Worm (Caenorhabditis elegans) whole organism, late embryonic: Measurements from ENCODE around the gene ZK632.4.

Source experiments
- C38D4.7 ChIP-seq: fragments of 200-800 bp; sonication (Bioruptor generic); optimal IDR thresholded peaks from 2 replicates; lab custom pipeline; 2018; ENCODE audit warnings: mild to moderate bottlenecking, missing genetic modification characterization, moderate library complexity, missing compliant biosample characterization
- F13H6.1 ChIP-seq: sonication (generic microtip); optimal IDR thresholded peaks from 2 replicates; lab custom pipeline; 2016; ENCODE audit warnings: missing genetic modification characterization, missing compliant biosample characterization
- K02D7.2 ChIP-seq: sonication (generic microtip); optimal IDR thresholded peaks from 2 replicates; lab custom pipeline; 2017; ENCODE audit warnings: mild to moderate bottlenecking, missing genetic modification characterization, missing compliant biosample characterization
- T23F11.4 ChIP-seq: fragments of 200-800 bp; sonication (Bioruptor generic); optimal IDR thresholded peaks from 2 replicates; lab custom pipeline; 2018; ENCODE audit warnings: mild to moderate bottlenecking, missing genetic modification characterization, missing compliant biosample characterization
- ahr-1 ChIP-seq: sonication (generic microtip); optimal IDR thresholded peaks from 2 replicates; lab custom pipeline; 2016; ENCODE audit warnings: missing genetic modification characterization, missing compliant biosample characterization
- ama-1 ChIP-seq: fragments of 150-350 bp; optimal IDR thresholded peaks from 2 replicates; lab custom pipeline; 2014
- ceh-2 ChIP-seq: sonication (generic microtip); optimal IDR thresholded peaks from 2 replicates; lab custom pipeline; 2016; ENCODE audit warnings: missing genotype, missing genetic modification characterization, missing compliant biosample characterization
- ceh-31 ChIP-seq: sonication (generic microtip); optimal IDR thresholded peaks from 2 replicates; lab custom pipeline; 2016; ENCODE audit warnings: missing genetic modification characterization, missing compliant biosample characterization
- ceh-48 ChIP-seq: sonication (generic microtip); optimal IDR thresholded peaks from 2 replicates; lab custom pipeline; 2016; ENCODE audit warnings: missing genetic modification characterization, inconsistent platforms, missing compliant biosample characterization
- ceh-6 ChIP-seq: fragments of 200-800 bp; sonication (Bioruptor generic); optimal IDR thresholded peaks from 2 replicates; lab custom pipeline; 2018; ENCODE audit warnings: mild to moderate bottlenecking, missing genetic modification characterization, missing compliant biosample characterization
- ceh-9 ChIP-seq: sonication (generic microtip); optimal IDR thresholded peaks from 2 replicates; lab custom pipeline; 2016; ENCODE audit warnings: mild to moderate bottlenecking, missing genetic modification characterization, inconsistent platforms, missing compliant biosample characterization
- che-1 ChIP-seq: sonication (generic microtip); optimal IDR thresholded peaks from 2 replicates; lab custom pipeline; 2016; ENCODE audit warnings: mild to moderate bottlenecking, missing genetic modification characterization, missing compliant biosample characterization
- dmd-4 ChIP-seq: sonication (generic microtip); optimal IDR thresholded peaks from 2 replicates; lab custom pipeline; 2016; ENCODE audit warnings: borderline replicate concordance, missing genetic modification characterization, missing compliant biosample characterization
- dve-1 ChIP-seq: sonication (generic microtip); optimal IDR thresholded peaks from 2 replicates; lab custom pipeline; 2017; ENCODE audit warnings: antibody characterized with exemption, mild to moderate bottlenecking, missing genetic modification characterization, missing compliant biosample characterization
- elt-2 ChIP-seq: sonication (generic microtip); optimal IDR thresholded peaks from 2 replicates; lab custom pipeline; 2016; ENCODE audit warnings: missing genetic modification reagents, missing genetic modification characterization, missing compliant biosample characterization
- fkh-10 ChIP-seq: fragments of 150-350 bp; optimal IDR thresholded peaks from 2 replicates; lab custom pipeline; 2014; ENCODE audit warnings: missing biosample characterization, missing genetic modification reagents, missing genetic modification characterization
- fkh-6 ChIP-seq: sonication (generic microtip); optimal IDR thresholded peaks from 2 replicates; lab custom pipeline; 2016; ENCODE audit warnings: missing genetic modification characterization, missing compliant biosample characterization
- gmeb-2 ChIP-seq: sonication (generic microtip); optimal IDR thresholded peaks from 2 replicates; lab custom pipeline; 2016; ENCODE audit warnings: missing genetic modification characterization, inconsistent platforms, missing compliant biosample characterization
- hlh-13 ChIP-seq: fragments of 200-800 bp; sonication (Bioruptor generic); optimal IDR thresholded peaks from 2 replicates; lab custom pipeline; 2018; ENCODE audit warnings: mild to moderate bottlenecking, missing genetic modification characterization, missing compliant biosample characterization
- hlh-30 ChIP-seq: sonication (generic microtip); optimal IDR thresholded peaks from 2 replicates; lab custom pipeline; 2017; ENCODE audit warnings: antibody characterized with exemption, missing genetic modification characterization, missing compliant biosample characterization; ENCODE audit not compliant: insufficient read depth
- hlh-6 ChIP-seq: sonication (generic microtip); optimal IDR thresholded peaks from 2 replicates; lab custom pipeline; 2016; ENCODE audit warnings: missing genotype, missing genetic modification characterization, missing compliant biosample characterization
- hlh-8 ChIP-seq: sonication (generic microtip); optimal IDR thresholded peaks from 2 replicates; lab custom pipeline; 2016; ENCODE audit warnings: missing genotype, missing genetic modification characterization, missing compliant biosample characterization
- lin-11 ChIP-seq: fragments of 200-800 bp; sonication (Bioruptor generic); optimal IDR thresholded peaks from 2 replicates; lab custom pipeline; 2018; ENCODE audit warnings: mild to moderate bottlenecking, missing genetic modification characterization, missing compliant biosample characterization
- madf-2 ChIP-seq: sonication (generic microtip); optimal IDR thresholded peaks from 2 replicates; lab custom pipeline; 2017; ENCODE audit warnings: missing genetic modification characterization, missing compliant biosample characterization
- nhr-232 ChIP-seq: sonication (generic microtip); optimal IDR thresholded peaks from 2 replicates; lab custom pipeline; 2016; ENCODE audit warnings: missing genetic modification characterization, missing compliant biosample characterization
- pag-3 ChIP-seq: sonication (generic microtip); optimal IDR thresholded peaks from 2 replicates; lab custom pipeline; 2016; ENCODE audit warnings: missing compliant biosample characterization, missing genetic modification characterization, borderline replicate concordance
- pha-4 ChIP-seq: fragments of 150-350 bp; optimal IDR thresholded peaks from 2 replicates; lab custom pipeline; 2018; ENCODE audit warnings: missing biosample characterization, missing genetic modification reagents, missing genetic modification characterization
- pqm-1 ChIP-seq: sonication (generic microtip); optimal IDR thresholded peaks from 2 replicates; lab custom pipeline; 2016; ENCODE audit warnings: missing genetic modification characterization, missing compliant biosample characterization
- pros-1 ChIP-seq: fragments of 150-350 bp; optimal IDR thresholded peaks from 2 replicates; lab custom pipeline; 2014; ENCODE audit warnings: missing biosample characterization, missing genetic modification reagents, missing genetic modification characterization
- ref-2 ChIP-seq: sonication (generic microtip); optimal IDR thresholded peaks from 2 replicates; lab custom pipeline; 2016; ENCODE audit warnings: missing genetic modification characterization, missing compliant biosample characterization
- rnt-1 ChIP-seq: sonication (generic microtip); optimal IDR thresholded peaks from 2 replicates; lab custom pipeline; 2016; ENCODE audit warnings: missing genetic modification characterization, missing compliant biosample characterization
- sdc-2 ChIP-seq: sonication (generic microtip); optimal IDR thresholded peaks from 2 replicates; lab custom pipeline; 2016; ENCODE audit warnings: missing genotype, missing genetic modification characterization, missing compliant biosample characterization
- sox-4 ChIP-seq: sonication (generic microtip); optimal IDR thresholded peaks from 2 replicates; lab custom pipeline; 2017; ENCODE audit warnings: mild to moderate bottlenecking, missing genetic modification characterization, inconsistent platforms, missing compliant biosample characterization
- unc-3 ChIP-seq, 2 experiments: fragments of 200-800 bp in 1 of 2; sonication (Bioruptor generic) in 1 of 2; sonication (generic microtip) in 1 of 2; conservative IDR thresholded peaks in 1 of 2; optimal IDR thresholded peaks in 1 of 2; 2 replicates each; pipeline versions ENCODE4 v1.3.6 to Lab custom; 2016 to 2022; ENCODE audit warnings: missing compliant biosample characterization in 2 of 2, missing genetic modification characterization in 2 of 2, missing genetic modification reagents in 1 of 2
- unc-42 ChIP-seq: sonication (generic microtip); optimal IDR thresholded peaks from 2 replicates; lab custom pipeline; 2016; ENCODE audit warnings: missing genotype, missing genetic modification characterization, missing compliant biosample characterization
- unc-86 ChIP-seq: sonication (generic microtip); optimal IDR thresholded peaks from 2 replicates; lab custom pipeline; 2016; ENCODE audit warnings: missing genetic modification characterization, missing compliant biosample characterization
- zip-5 ChIP-seq: sonication (generic microtip); optimal IDR thresholded peaks from 2 replicates; lab custom pipeline; 2016; ENCODE audit warnings: missing genetic modification characterization, missing compliant biosample characterization

The ZK632.4 gene

DNA sequence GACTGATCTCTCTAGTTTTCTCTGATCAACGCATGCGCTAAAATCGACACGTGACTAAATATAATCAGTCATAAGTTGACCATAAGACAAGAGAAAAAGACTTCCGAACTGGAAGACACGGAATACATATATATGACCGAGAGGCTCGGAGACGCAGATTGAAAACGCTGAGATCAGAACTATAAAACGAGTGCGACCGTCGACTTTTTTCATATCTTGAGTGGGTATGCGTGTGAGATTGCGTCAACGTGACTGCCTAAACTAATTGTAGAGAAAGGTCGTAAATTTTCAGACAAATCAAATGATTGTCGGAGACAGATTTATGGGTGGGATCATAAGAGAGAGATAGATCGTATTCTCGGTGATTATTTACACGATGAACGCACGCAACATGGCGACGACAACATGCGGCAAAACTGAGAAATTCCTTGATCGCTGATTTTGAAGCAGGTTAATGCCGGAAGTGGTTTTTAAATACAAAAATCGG lies 349 bp upstream of the ZK632.4 start:
- TF ChIP-seq hlh-30 (peak; percentile 17), pqm-1 (tag; lab: Kevin White, UChicago) (no peak), ref-2 (tag; lab: Kevin White, UChicago) (no peak), sdc-2 (tag; lab: Kevin White, UChicago) (no peak), dmd-4 (tag; lab: Kevin White, UChicago) (no peak), elt-2 (tag; lab: Kevin White, UChicago) (no peak), pros-1 (tag; lab: Kevin White, UChicago) (no peak), nhr-232 (tag; lab: Kevin White, UChicago) (no peak)

DNA sequence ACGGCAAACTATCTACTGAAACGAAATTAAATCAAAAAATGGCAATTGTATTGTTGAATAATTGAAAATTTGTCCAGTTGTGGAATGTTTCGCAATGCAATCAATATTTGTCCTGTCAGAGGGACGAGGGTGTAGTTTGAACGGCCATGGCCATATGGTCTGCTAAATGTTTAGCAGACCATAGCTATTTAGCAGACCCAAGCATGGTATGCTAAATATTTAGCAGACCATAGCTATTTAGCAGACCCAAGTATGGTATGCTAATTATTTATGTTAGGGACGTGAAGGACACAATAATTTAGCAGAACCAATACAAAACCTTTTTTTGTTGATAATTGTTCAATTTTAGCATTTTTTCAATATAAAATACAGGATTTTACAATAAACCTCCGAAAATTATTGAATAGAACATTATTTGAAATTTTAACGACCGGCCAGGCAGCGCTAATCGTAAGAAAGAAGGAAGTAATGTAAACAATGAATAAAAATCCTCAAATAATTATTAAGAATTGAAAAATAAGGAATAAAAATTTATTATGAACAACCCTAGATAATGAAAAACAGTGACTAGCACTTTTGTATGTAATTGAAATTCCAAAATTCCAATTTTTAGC lies 2.1 kb downstream of the ZK632.4 start, which contains the start of gene riok-3:
riok-3 (minus strand) TSS at position 15 of the 614 bp plus-strand sequence.
- TF ChIP-seq pha-4, result no peak
- peak; percentile 13 for TF ChIP-seq ceh-48 (tag; lab: Kevin White, UChicago)

DNA sequence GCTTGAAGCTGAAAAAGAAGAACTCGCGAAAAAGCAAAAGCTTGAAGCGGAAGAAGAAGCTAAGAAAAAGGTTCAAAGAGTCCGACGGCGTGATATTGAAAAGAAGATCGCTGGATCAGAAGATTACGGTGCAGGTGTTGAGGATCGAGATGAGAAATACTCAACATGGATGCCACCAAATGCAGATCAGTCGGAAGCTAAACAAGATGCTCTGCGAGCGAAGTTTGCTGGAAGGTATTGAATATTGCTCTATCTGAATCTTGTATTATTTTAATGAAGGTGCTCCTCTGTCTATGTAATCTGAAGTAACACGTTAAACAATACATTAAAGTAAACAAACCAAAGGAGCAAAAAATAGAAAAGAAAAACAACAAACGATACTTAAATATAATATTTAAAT lies 5.2 kb downstream of the ZK632.4 start:
- TF ChIP-seq pag-3 (tag; lab: Kevin White, UChicago), result no peak
- no peak for TF ChIP-seq ceh-6 (GFP tag; lab: Kevin White, UChicago)
- TF ChIP-seq ceh-48 (tag; lab: Kevin White, UChicago), result no peak
- no peak for TF ChIP-seq F13H6.1 (tag; lab: Kevin White, UChicago)
- no peak for TF ChIP-seq gmeb-2 (tag; lab: Kevin White, UChicago)
- TF ChIP-seq T23F11.4, result no peak
- TF ChIP-seq hlh-6 (tag; lab: Kevin White, UChicago), result no peak
- TF ChIP-seq ceh-2 (tag; lab: Kevin White, UChicago), result no peak
- TF ChIP-seq unc-42 (tag; lab: Kevin White, UChicago), result no peak
- no peak for TF ChIP-seq ceh-9 (tag; lab: Kevin White, UChicago)
- TF ChIP-seq unc-86 (tag; lab: Kevin White, UChicago), result no peak
- TF ChIP-seq fkh-10 (GFP tag; lab: Kevin White, UChicago), result no peak
- no peak for TF ChIP-seq madf-2
- TF ChIP-seq elt-2 (tag; lab: Kevin White, UChicago), result no peak
- no peak for TF ChIP-seq dve-1 (tag; lab: Kevin White, UChicago)
- TF ChIP-seq sdc-2 (tag; lab: Kevin White, UChicago), result no peak
- no peak for TF ChIP-seq K02D7.2 (tag; lab: Kevin White, UChicago)

DNA sequence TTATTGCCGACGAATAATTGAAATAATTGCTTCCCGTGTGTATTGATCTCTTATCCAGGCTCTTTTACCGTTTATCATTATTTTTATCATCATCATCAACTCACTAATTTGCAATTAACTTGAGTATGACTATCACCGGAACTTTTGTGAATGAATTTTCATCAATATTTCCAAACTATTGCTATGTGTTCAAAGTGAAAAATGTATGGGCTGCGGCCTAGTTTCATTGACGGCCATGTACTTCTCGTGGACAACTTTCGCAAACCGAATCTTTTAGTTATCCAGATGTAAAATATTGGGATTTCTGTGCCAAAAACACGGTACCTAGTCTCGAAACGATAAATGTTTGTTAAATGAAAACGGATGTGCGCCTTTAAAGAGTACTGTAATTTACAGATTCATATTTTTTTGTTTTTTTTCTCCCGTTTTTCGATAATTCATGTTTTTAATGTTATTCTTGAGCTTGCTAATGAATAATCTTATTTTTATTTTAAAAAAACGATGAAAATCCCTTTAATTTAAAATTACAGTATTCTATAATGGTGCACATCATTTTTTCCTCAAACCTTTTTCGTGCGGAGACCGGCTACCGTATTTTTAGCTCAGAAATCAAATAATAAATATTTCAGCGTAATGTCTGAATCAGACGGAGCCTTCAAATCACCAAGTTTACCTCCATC lies 8.6 kb downstream of the ZK632.4 start, which contains the start of gene ZK632.2:
ZK632.2 (plus strand) TSS at position 630 of the 680 bp plus-strand sequence.
- no peak for TF ChIP-seq hlh-13
- TF ChIP-seq zip-5 (tag; lab: Kevin White, UChicago), result no peak
- no peak for TF ChIP-seq unc-3 (GFP tag; conservative IDR thresholded peaks at IDR 0.05; lab: Robert Waterston, UW)
- TF ChIP-seq unc-3 (tag; optimal IDR thresholded peaks at IDR 0.05; lab: Kevin White, UChicago), result no peak
- TF ChIP-seq ama-1 (lab: Kevin White, UChicago), result no peak
- TF ChIP-seq dmd-4 (tag; lab: Kevin White, UChicago), result no peak
- TF ChIP-seq dve-1 (tag; lab: Kevin White, UChicago), result no peak
- no peak for TF ChIP-seq pqm-1 (tag; lab: Kevin White, UChicago)
- TF ChIP-seq fkh-10 (GFP tag; lab: Kevin White, UChicago), result no peak
- no peak for TF ChIP-seq madf-2
- TF ChIP-seq ceh-31 (tag; lab: Kevin White, UChicago), result no peak
- TF ChIP-seq che-1, result no peak
- no peak for TF ChIP-seq ceh-6 (GFP tag; lab: Kevin White, UChicago)
- no peak for TF ChIP-seq pag-3 (tag; lab: Kevin White, UChicago)
- TF ChIP-seq sox-4 (tag; lab: Kevin White, UChicago), result no peak
- TF ChIP-seq hlh-8 (tag; lab: Kevin White, UChicago), result no peak
- TF ChIP-seq fkh-6, result no peak
- no peak for TF ChIP-seq ahr-1
- no peak for TF ChIP-seq lin-11 (tag; lab: Kevin White, UChicago)
- no peak for TF ChIP-seq C38D4.7 (GFP tag; lab: Kevin White, UChicago)
- TF ChIP-seq rnt-1, result no peak
